Fruit fly (Drosophila melanogaster) whole organism, embryonic: ENCODE data around the gene Nlg4.

ENCODE experiments used
- CG10462 ChIP-seq: fragments of 200-800 bp; sonication (Bioruptor generic); optimal IDR thresholded peaks from 2 replicates; lab custom pipeline; 2016; ENCODE audit warnings: missing biosample characterization, missing genetic modification characterization
- CG10565 ChIP-seq: fragments of 200-800 bp; sonication (Bioruptor generic); optimal IDR thresholded peaks from 3 replicates; lab custom pipeline; 2016; ENCODE audit warnings: missing biosample characterization, mild to moderate bottlenecking, missing genetic modification characterization
- CG11695 ChIP-seq: fragments of 200-800 bp; sonication (Bioruptor generic); IDR thresholded peaks from 3 replicates; pipeline ENCODE4 v1.3.6; 2022; ENCODE audit warnings: missing biosample characterization, missing genetic modification characterization
- CG16779 ChIP-seq: fragments of 200-800 bp; sonication (Bioruptor generic); IDR thresholded peaks from 2 replicates; pipeline ENCODE4 v1.3.6; 2022; ENCODE audit warnings: missing biosample characterization, missing genetic modification characterization
- CG2202 ChIP-seq: fragments of 200-800 bp; sonication (Bioruptor generic); optimal IDR thresholded peaks from 2 replicates; lab custom pipeline; 2018; ENCODE audit warnings: missing biosample characterization, mild to moderate bottlenecking, missing genetic modification characterization
- CG2712 ChIP-seq: fragments of 200-800 bp; optimal IDR thresholded peaks from 3 replicates; lab custom pipeline; 2019; ENCODE audit warnings: missing biosample characterization, mild to moderate bottlenecking, missing genetic modification characterization, moderate library complexity
- CG2875 ChIP-seq: fragments of 200-800 bp; sonication (Bioruptor generic); optimal IDR thresholded peaks from 2 replicates; lab custom pipeline; 2017; ENCODE audit warnings: missing biosample characterization, mild to moderate bottlenecking, missing genetic modification characterization, missing genetic modification reagents
- CG3065 ChIP-seq: fragments of 200-800 bp; sonication (Bioruptor generic); optimal IDR thresholded peaks from 2 replicates; lab custom pipeline; 2016; ENCODE audit warnings: missing biosample characterization, missing genetic modification characterization
- CG3163 ChIP-seq: fragments of 200-800 bp; sonication (Bioruptor generic); optimal IDR thresholded peaks from 3 replicates; lab custom pipeline; 2016; ENCODE audit warnings: missing biosample characterization, missing genetic modification characterization
- CG34422 ChIP-seq: fragments of 200-800 bp; sonication (Bioruptor generic); IDR thresholded peaks from 3 replicates; pipeline ENCODE4 v1.3.6; 2022; ENCODE audit warnings: missing biosample characterization, missing genetic modification characterization
- CG4360 ChIP-seq: fragments of 200-800 bp; sonication (Bioruptor generic); IDR thresholded peaks from 2 replicates; pipeline ENCODE4 v1.3.6; 2022; ENCODE audit warnings: missing biosample characterization, missing genetic modification characterization
- CG7963 ChIP-seq: fragments of 200-800 bp; sonication (Bioruptor generic); IDR thresholded peaks from 3 replicates; pipeline ENCODE4 v1.3.6; 2022; ENCODE audit warnings: missing biosample characterization, missing genetic modification characterization; ENCODE audit not compliant: partially characterized antibody
- CkIIα-i1 ChIP-seq: fragments of 200-800 bp; sonication (Bioruptor generic); IDR thresholded peaks from 2 replicates; pipeline ENCODE4 v1.3.6; 2022; ENCODE audit warnings: missing biosample characterization, missing genetic modification characterization
- GATAe ChIP-seq: fragments of 200-800 bp; sonication (Bioruptor generic); conservative IDR thresholded peaks from 2 replicates; pipeline ENCODE4 v1.3.6; 2022; ENCODE audit warnings: missing biosample characterization, missing genetic modification characterization
- Hey ChIP-seq: fragments of 200-800 bp; sonication (Bioruptor generic); optimal IDR thresholded peaks from 3 replicates; lab custom pipeline; 2018; ENCODE audit warnings: missing biosample characterization, mild to moderate bottlenecking, missing genetic modification characterization
- Hr3 ChIP-seq: fragments of 200-800 bp; sonication (Bioruptor generic); optimal IDR thresholded peaks from 3 replicates; lab custom pipeline; 2016; ENCODE audit warnings: missing biosample characterization, missing genetic modification characterization
- Lhr ChIP-seq: fragments of 200-800 bp; sonication (Bioruptor generic); optimal IDR thresholded peaks from 3 replicates; lab custom pipeline; 2017; ENCODE audit warnings: mild to moderate bottlenecking, missing biosample characterization, missing genetic modification reagents, missing genetic modification characterization
- Mrtf ChIP-seq: fragments of 200-800 bp; sonication (Bioruptor generic); IDR thresholded peaks from 3 replicates; pipeline ENCODE4 v1.3.6; 2022; ENCODE audit warnings: missing biosample characterization, missing genetic modification characterization
- NC2β ChIP-seq: fragments of 200-800 bp; sonication (Bioruptor generic); optimal IDR thresholded peaks from 2 replicates; lab custom pipeline; 2016; ENCODE audit warnings: missing biosample characterization, missing genetic modification characterization
- NfI ChIP-seq: fragments of 200-800 bp; sonication (Bioruptor generic); optimal IDR thresholded peaks from 3 replicates; lab custom pipeline; 2018; ENCODE audit warnings: missing biosample characterization, mild to moderate bottlenecking, missing genetic modification characterization, moderate library complexity
- Oaz ChIP-seq: fragments of 200-800 bp; sonication (Bioruptor generic); IDR thresholded peaks from 2 replicates; pipeline ENCODE4 v1.3.6; 2022; ENCODE audit warnings: missing biosample characterization, missing genetic modification characterization
- PHDP ChIP-seq: fragments of 200-800 bp; sonication (Bioruptor generic); optimal IDR thresholded peaks from 3 replicates; lab custom pipeline; 2018; ENCODE audit warnings: missing biosample characterization, mild to moderate bottlenecking, missing genetic modification characterization, moderate library complexity
- Scr ChIP-seq: fragments of 200-800 bp; sonication (Bioruptor generic); IDR thresholded peaks from 2 replicates; pipeline ENCODE4 v1.3.6; 2022; ENCODE audit warnings: missing biosample characterization, missing genetic modification characterization; ENCODE audit not compliant: partially characterized antibody
- Sox100B ChIP-seq: fragments of 200-800 bp; sonication (Bioruptor generic); optimal IDR thresholded peaks from 3 replicates; lab custom pipeline; 2018; ENCODE audit warnings: missing biosample characterization, mild to moderate bottlenecking, missing genetic modification characterization
- Sox102F ChIP-seq: fragments of 200-800 bp; sonication (Bioruptor generic); optimal IDR thresholded peaks from 2 replicates; lab custom pipeline; 2018; ENCODE audit warnings: missing biosample characterization, mild to moderate bottlenecking, missing genetic modification characterization, moderate library complexity
- TFAM ChIP-seq: fragments of 200-800 bp; sonication (Bioruptor generic); optimal IDR thresholded peaks from 2 replicates; lab custom pipeline; 2017; ENCODE audit warnings: missing biosample characterization, missing genetic modification characterization, inconsistent platforms
- Xrp1 ChIP-seq: fragments of 200-800 bp; sonication (Bioruptor generic); IDR thresholded peaks from 2 replicates; pipeline ENCODE4 v1.3.6; 2022; ENCODE audit warnings: missing biosample characterization, missing genetic modification characterization
- ap ChIP-seq: fragments of 200-800 bp; sonication (Bioruptor generic); IDR thresholded peaks from 2 replicates; pipeline ENCODE4 v1.3.6; 2022; ENCODE audit warnings: missing biosample characterization, missing genetic modification characterization
- ara ChIP-seq: fragments of 200-800 bp; sonication (Bioruptor generic); IDR thresholded peaks from 2 replicates; pipeline ENCODE4 v1.3.6; 2022; ENCODE audit warnings: missing biosample characterization, missing genetic modification characterization
- cas ChIP-seq: fragments of 200-800 bp; sonication (Bioruptor generic); IDR thresholded peaks from 2 replicates; pipeline ENCODE4 v1.3.6; 2022; ENCODE audit warnings: missing biosample characterization, missing genetic modification characterization
- chn ChIP-seq: fragments of 200-800 bp; sonication (Bioruptor generic); optimal IDR thresholded peaks from 2 replicates; lab custom pipeline; 2016; ENCODE audit warnings: missing biosample characterization, missing genetic modification characterization
- croc ChIP-seq: fragments of 200-800 bp; sonication (Bioruptor generic); conservative IDR thresholded peaks from 3 replicates; pipeline ENCODE4 v1.3.6; 2022; ENCODE audit warnings: missing biosample characterization, missing genetic modification characterization
- cwo ChIP-seq: fragments of 200-800 bp; sonication (Bioruptor generic); optimal IDR thresholded peaks from 3 replicates; lab custom pipeline; 2017; ENCODE audit warnings: missing biosample characterization, missing genetic modification characterization, mild to moderate bottlenecking, moderate library complexity, missing genetic modification reagents
- emc ChIP-seq: fragments of 200-800 bp; sonication (Bioruptor generic); optimal IDR thresholded peaks from 2 replicates; lab custom pipeline; 2016; ENCODE audit warnings: missing biosample characterization, missing genetic modification characterization
- en ChIP-seq: fragments of 200-800 bp; sonication (Bioruptor generic); optimal IDR thresholded peaks from 2 replicates; lab custom pipeline; 2016; ENCODE audit warnings: missing biosample characterization, missing genetic modification characterization
- eve ChIP-seq, 2 experiments: fragments of >200 bp; optimal IDR thresholded peaks; 2 replicates each; lab custom pipeline; 2017; ENCODE audit warnings: missing biosample characterization in 2 of 2, missing genetic modification characterization in 2 of 2
- ftz-f1 ChIP-seq: fragments of 200-800 bp; sonication (Bioruptor generic); optimal IDR thresholded peaks from 2 replicates; lab custom pipeline; 2016; ENCODE audit warnings: missing biosample characterization, missing genetic modification characterization
- fu2 ChIP-seq: fragments of 200-800 bp; sonication (Bioruptor generic); optimal IDR thresholded peaks from 2 replicates; lab custom pipeline; 2016; ENCODE audit warnings: missing biosample characterization, missing genetic modification characterization
- gem ChIP-seq: fragments of 200-800 bp; sonication (Bioruptor generic); optimal IDR thresholded peaks from 2 replicates; lab custom pipeline; 2019; ENCODE audit warnings: missing biosample characterization, mild to moderate bottlenecking, missing genetic modification characterization, moderate library complexity
- gt ChIP-seq: fragments of 200-800 bp; sonication (Bioruptor generic); IDR thresholded peaks from 2 replicates; pipeline ENCODE4 v1.3.6; 2022; ENCODE audit warnings: missing biosample characterization, missing genetic modification characterization
- ken ChIP-seq: fragments of 200-800 bp; sonication (Bioruptor generic); IDR thresholded peaks from 3 replicates; pipeline ENCODE4 v1.3.6; 2022; ENCODE audit warnings: missing biosample characterization, missing genetic modification characterization
- mam ChIP-seq: fragments of 200-800 bp; sonication (Bioruptor generic); optimal IDR thresholded peaks from 3 replicates; lab custom pipeline; 2016; ENCODE audit warnings: missing biosample characterization, missing genetic modification characterization
- ranshi ChIP-seq: fragments of 200-800 bp; sonication (Bioruptor generic); IDR thresholded peaks from 2 replicates; pipeline ENCODE4 v1.3.6; 2022; ENCODE audit warnings: missing biosample characterization, missing genetic modification characterization
- row ChIP-seq: fragments of 200-800 bp; sonication (Bioruptor generic); IDR thresholded peaks from 3 replicates; pipeline ENCODE4 v1.3.6; 2022; ENCODE audit warnings: missing biosample characterization, missing genetic modification characterization
- sim ChIP-seq: fragments of 200-800 bp; sonication (Bioruptor generic); IDR thresholded peaks from 2 replicates; pipeline ENCODE4 v1.3.6; 2022; ENCODE audit warnings: missing biosample characterization, missing genetic modification characterization
- sna ChIP-seq: fragments of 200-800 bp; sonication (Bioruptor generic); IDR thresholded peaks from 2 replicates; pipeline ENCODE4 v1.3.6; 2022; ENCODE audit warnings: missing biosample characterization, missing genetic modification characterization; ENCODE audit not compliant: partially characterized antibody
- sob ChIP-seq: fragments of 200-800 bp; sonication (Bioruptor generic); IDR thresholded peaks from 2 replicates; pipeline ENCODE4 v1.3.6; 2022; ENCODE audit warnings: missing biosample characterization, missing genetic modification characterization
- sug ChIP-seq: fragments of 200-800 bp; optimal IDR thresholded peaks from 2 replicates; lab custom pipeline; 2019; ENCODE audit warnings: missing biosample characterization, mild to moderate bottlenecking, missing genetic modification characterization, moderate library complexity
- tx ChIP-seq: fragments of 200-800 bp; sonication (Bioruptor generic); optimal IDR thresholded peaks from 2 replicates; lab custom pipeline; 2016; ENCODE audit warnings: missing biosample characterization, missing genetic modification characterization
- vfl ChIP-seq: fragments of 200-800 bp; sonication (Bioruptor generic); optimal IDR thresholded peaks from 2 replicates; lab custom pipeline; 2016; ENCODE audit warnings: missing biosample characterization, missing genetic modification characterization
- z ChIP-seq: fragments of 200-800 bp; sonication (Bioruptor generic); IDR thresholded peaks from 3 replicates; pipeline ENCODE4 v1.3.6; 2022; ENCODE audit warnings: missing biosample characterization, missing genetic modification characterization

The Nlg4 gene

dm6 chr3R:20253002-20253584 is 48.5 kb downstream of the Nlg4 start (continued):
- peak; percentile 84 for TF ChIP-seq Sox102F (GFP tag; lab: Kevin White, UChicago)
- peak; percentile 26 for TF ChIP-seq CG3065 (GFP tag; lab: Kevin White, UChicago)
- TF ChIP-seq CG3163 (GFP tag; lab: Kevin White, UChicago), result peak; percentile 41
- peak; percentile 61 for TF ChIP-seq emc
- TF ChIP-seq row (GFP tag; lab: Robert Waterston, UW), result peak; percentile 78
- peak; percentile 45 for TF ChIP-seq TFAM (GFP tag; lab: Kevin White, UChicago)
- peak; percentile 77 for TF ChIP-seq en (GFP tag; lab: Kevin White, UChicago)
- TF ChIP-seq CG2712, result peak; percentile 82
- TF ChIP-seq CG2202 (tag; lab: Kevin White, UChicago), result peak; percentile 29
- peak; percentile 86 for TF ChIP-seq cas (GFP tag; lab: Robert Waterston, UW)
- peak in 1 of 2 experiments; percentile 55 for TF ChIP-seq eve (GFP tag; optimal IDR thresholded peaks at IDR 0.05; lab: Kevin White, UChicago)
- TF ChIP-seq sna (GFP tag; lab: Robert Waterston, UW), result 0 out of 2 replicates have a peak, but pooled peaks have one; percentile 44
- peak; percentile 74 for TF ChIP-seq CG2875 (GFP tag; lab: Kevin White, UChicago)
- peak; percentile 50 for TF ChIP-seq Hey (tag; lab: Kevin White, UChicago)
- TF ChIP-seq Xrp1 (GFP tag; lab: Robert Waterston, UW), result peak; percentile 91
- peak; percentile 74 for TF ChIP-seq fu2 (GFP tag; lab: Kevin White, UChicago)
- peak; percentile 88 for TF ChIP-seq ara (GFP tag; lab: Robert Waterston, UW)
- peak; percentile 70 for TF ChIP-seq tx
- TF ChIP-seq CG7963 (GFP tag; lab: Robert Waterston, UW), result no peak
- peak; percentile 86; the same call in 1 of the 2 replicates for TF ChIP-seq ranshi
- peak; percentile 75 for TF ChIP-seq ftz-f1 (GFP tag; lab: Kevin White, UChicago)
- peak; percentile 79 for TF ChIP-seq cwo (GFP tag; lab: Kevin White, UChicago)
- peak; percentile 41 for TF ChIP-seq Lhr (GFP tag; lab: Kevin White, UChicago)
- peak; percentile 92 for TF ChIP-seq CG4360 (GFP tag; lab: Robert Waterston, UW)
- peak; percentile 65 for TF ChIP-seq z (GFP tag; lab: Robert Waterston, UW)
- peak; percentile 92 for TF ChIP-seq ken
- TF ChIP-seq gt, result peak; percentile 35; the same call in 1 of the 2 replicates
- TF ChIP-seq ap (GFP tag; lab: Robert Waterston, UW), result peak; percentile 87
- TF ChIP-seq vfl, result peak; percentile 83
- TF ChIP-seq Scr (GFP tag; lab: Robert Waterston, UW), result no peak
- TF ChIP-seq CG10462, result peak; percentile 74
- 0 out of 2 replicates have a peak, but pooled peaks have one; percentile 60 for TF ChIP-seq Oaz
- TF ChIP-seq chn (GFP tag; lab: Kevin White, UChicago), result peak; percentile 91
- peak; percentile 90 for TF ChIP-seq CG34422 (GFP tag; lab: Robert Waterston, UW)
- peak; percentile 31; the same call in 1 of the 3 replicates for TF ChIP-seq croc (GFP tag; lab: Robert Waterston, UW)
- peak; percentile 90 for TF ChIP-seq mam (GFP tag; lab: Kevin White, UChicago)
- TF ChIP-seq sob (GFP tag; lab: Robert Waterston, UW), result peak; percentile 87
- peak; percentile 78 for TF ChIP-seq NfI
- peak; percentile 81 for TF ChIP-seq Mrtf (GFP tag; lab: Robert Waterston, UW)
- peak; percentile 61; the same call in 1 of the 2 replicates for TF ChIP-seq CkIIα-i1 (GFP tag; lab: Robert Waterston, UW)
- TF ChIP-seq PHDP (tag; lab: Kevin White, UChicago), result peak; percentile 78
- peak; percentile 71 for TF ChIP-seq CG10565 (GFP tag; lab: Kevin White, UChicago)
- TF ChIP-seq gem, result peak; percentile 85
- TF ChIP-seq sim (GFP tag; lab: Robert Waterston, UW), result peak; percentile 77
- peak; percentile 90 for TF ChIP-seq CG11695 (GFP tag; lab: Robert Waterston, UW)
- no peak for TF ChIP-seq sug
- TF ChIP-seq Sox100B (GFP tag; lab: Kevin White, UChicago), result peak; percentile 55
- TF ChIP-seq Hr3 (GFP tag; lab: Kevin White, UChicago), result peak; percentile 54
- TF ChIP-seq NC2β (GFP tag; lab: Kevin White, UChicago), result peak; percentile 69
- peak; percentile 88 for TF ChIP-seq CG16779
- no peak for TF ChIP-seq GATAe (GFP tag; lab: Robert Waterston, UW)
